Fruit fly (Drosophila melanogaster) whole organism, embryonic: ENCODE measurements around the gene CG42299.

Experiments used
- Aef1 ChIP-seq: fragments of 200-800 bp; sonication (Bioruptor generic); IDR thresholded peaks from 3 replicates; pipeline ENCODE4 v1.3.6; 2022; ENCODE audit warnings: missing biosample characterization, missing genetic modification characterization
- CG10462 ChIP-seq: fragments of 200-800 bp; sonication (Bioruptor generic); optimal IDR thresholded peaks from 2 replicates; lab custom pipeline; 2016; ENCODE audit warnings: missing biosample characterization, missing genetic modification characterization
- CG10543 ChIP-seq: fragments of 200-800 bp; sonication (Bioruptor generic); optimal IDR thresholded peaks from 3 replicates; lab custom pipeline; 2017; ENCODE audit warnings: missing biosample characterization, mild to moderate bottlenecking, missing genetic modification characterization, moderate library complexity
- CG10565 ChIP-seq: fragments of 200-800 bp; sonication (Bioruptor generic); optimal IDR thresholded peaks from 3 replicates; lab custom pipeline; 2016; ENCODE audit warnings: missing biosample characterization, mild to moderate bottlenecking, missing genetic modification characterization
- CG11695 ChIP-seq: fragments of 200-800 bp; sonication (Bioruptor generic); IDR thresholded peaks from 3 replicates; pipeline ENCODE4 v1.3.6; 2022; ENCODE audit warnings: missing biosample characterization, missing genetic modification characterization
- CG15601 ChIP-seq: fragments of 200-800 bp; sonication (Bioruptor generic); optimal IDR thresholded peaks from 3 replicates; lab custom pipeline; 2019; ENCODE audit warnings: missing biosample characterization, mild to moderate bottlenecking, missing genetic modification characterization, moderate library complexity
- CG16815 ChIP-seq: fragments of 200-800 bp; sonication (Bioruptor generic); optimal IDR thresholded peaks from 3 replicates; lab custom pipeline; 2017; ENCODE audit warnings: missing biosample characterization, mild to moderate bottlenecking, missing genetic modification characterization
- CG17385 ChIP-seq: fragments of 200-800 bp; sonication (Bioruptor generic); optimal IDR thresholded peaks from 3 replicates; lab custom pipeline; 2018; ENCODE audit warnings: missing biosample characterization, mild to moderate bottlenecking, missing genetic modification characterization
- CG17612 ChIP-seq: fragments of 200-800 bp; sonication (Bioruptor generic); IDR thresholded peaks from 2 replicates; pipeline ENCODE4 v1.3.6; 2022; ENCODE audit warnings: missing biosample characterization, missing genetic modification characterization
- CG17912 ChIP-seq: fragments of 200-800 bp; sonication (Bioruptor generic); optimal IDR thresholded peaks from 2 replicates; lab custom pipeline; 2018; ENCODE audit warnings: missing biosample characterization, mild to moderate bottlenecking, missing genetic modification characterization
- CG2129 ChIP-seq: fragments of 200-800 bp; sonication (Bioruptor generic); IDR thresholded peaks from 2 replicates; pipeline ENCODE4 v1.3.6; 2022; ENCODE audit warnings: missing biosample characterization, missing genetic modification characterization; ENCODE audit not compliant: partially characterized antibody
- CG31388 ChIP-seq: fragments of 200-800 bp; sonication (Bioruptor generic); optimal IDR thresholded peaks from 2 replicates; lab custom pipeline; 2016; ENCODE audit warnings: missing biosample characterization, missing genetic modification characterization
- CG4617 ChIP-seq: fragments of 200-800 bp; sonication (Bioruptor generic); optimal IDR thresholded peaks from 3 replicates; lab custom pipeline; 2016; ENCODE audit warnings: missing biosample characterization, missing genetic modification characterization, borderline replicate concordance
- CG4730 ChIP-seq: fragments of 200-800 bp; sonication (Bioruptor generic); IDR thresholded peaks from 2 replicates; pipeline ENCODE4 v1.3.6; 2022; ENCODE audit warnings: missing biosample characterization, missing genetic modification characterization
- CG5245 ChIP-seq: fragments of 200-800 bp; sonication (Bioruptor generic); optimal IDR thresholded peaks from 3 replicates; lab custom pipeline; 2016; ENCODE audit warnings: missing biosample characterization, missing genetic modification characterization
- CG8924 ChIP-seq: fragments of 200-800 bp; optimal IDR thresholded peaks from 3 replicates; lab custom pipeline; 2019; ENCODE audit warnings: missing biosample characterization, mild to moderate bottlenecking, missing genetic modification characterization, moderate library complexity
- CoRest ChIP-seq: fragments of 200-800 bp; sonication (Bioruptor generic); optimal IDR thresholded peaks from 3 replicates; lab custom pipeline; 2018; ENCODE audit warnings: missing biosample characterization, mild to moderate bottlenecking, missing genetic modification characterization, moderate library complexity
- Dfd ChIP-seq, 2 experiments: fragments of >200 bp; optimal IDR thresholded peaks; 2 replicates each; lab custom pipeline; 2017; ENCODE audit warnings: missing biosample characterization in 2 of 2, missing genetic modification characterization in 2 of 2
- E2f2 ChIP-seq: fragments of 200-800 bp; sonication (Bioruptor generic); IDR thresholded peaks from 2 replicates; pipeline ENCODE4 v1.3.6; 2022; ENCODE audit warnings: missing biosample characterization, missing genetic modification characterization
- Eip74EF ChIP-seq, 2 experiments: fragments of 200-800 bp in 1 of 2; fragments of >200 bp in 1 of 2; sonication (Bioruptor generic) in 1 of 2; optimal IDR thresholded peaks; 2 replicates each; lab custom pipeline; 2017 to 2019; ENCODE audit warnings: missing biosample characterization in 2 of 2, missing genetic modification characterization in 2 of 2, mild to moderate bottlenecking in 1 of 2, moderate library complexity in 1 of 2
- Fer2 ChIP-seq: fragments of 200-800 bp; sonication (Bioruptor generic); optimal IDR thresholded peaks from 2 replicates; lab custom pipeline; 2018; ENCODE audit warnings: missing biosample characterization, mild to moderate bottlenecking, missing genetic modification characterization, moderate library complexity
- Fer3 ChIP-seq: fragments of 200-800 bp; sonication (Bioruptor generic); optimal IDR thresholded peaks from 2 replicates; lab custom pipeline; 2018; ENCODE audit warnings: missing biosample characterization, mild to moderate bottlenecking, missing genetic modification characterization, moderate library complexity
- HLHmδ ChIP-seq: fragments of 200-800 bp; sonication (Bioruptor generic); optimal IDR thresholded peaks from 2 replicates; lab custom pipeline; 2018; ENCODE audit warnings: missing biosample characterization, mild to moderate bottlenecking, missing genetic modification characterization, moderate library complexity
- Hey ChIP-seq: fragments of 200-800 bp; sonication (Bioruptor generic); optimal IDR thresholded peaks from 3 replicates; lab custom pipeline; 2018; ENCODE audit warnings: missing biosample characterization, mild to moderate bottlenecking, missing genetic modification characterization
- HmgD ChIP-seq: fragments of 200-800 bp; sonication (Bioruptor generic); optimal IDR thresholded peaks from 3 replicates; lab custom pipeline; 2016; ENCODE audit warnings: missing biosample characterization, missing genetic modification characterization
- Med ChIP-seq: fragments of 200-800 bp; sonication (Bioruptor generic); peaks from one replicate; lab custom pipeline; 2016; ENCODE audit warnings: missing biosample characterization, missing genetic modification characterization, mild to moderate bottlenecking, inconsistent platforms, moderate library complexity
- Mes4 ChIP-seq: fragments of 200-800 bp; sonication (Bioruptor generic); optimal IDR thresholded peaks from 2 replicates; lab custom pipeline; 2016; ENCODE audit warnings: missing biosample characterization, missing genetic modification characterization
- Myb ChIP-seq: fragments of 200-800 bp; sonication (Bioruptor generic); optimal IDR thresholded peaks from 2 replicates; lab custom pipeline; 2016; ENCODE audit warnings: missing biosample characterization, missing genetic modification characterization
- NFAT ChIP-seq: fragments of 200-800 bp; sonication (Bioruptor generic); IDR thresholded peaks from 2 replicates; pipeline ENCODE4 v1.3.6; 2022; ENCODE audit warnings: missing biosample characterization, missing genetic modification characterization
- NfI ChIP-seq: fragments of 200-800 bp; sonication (Bioruptor generic); optimal IDR thresholded peaks from 3 replicates; lab custom pipeline; 2018; ENCODE audit warnings: missing biosample characterization, mild to moderate bottlenecking, missing genetic modification characterization, moderate library complexity
- ato ChIP-seq: fragments of 200-800 bp; sonication (Bioruptor generic); IDR thresholded peaks from 2 replicates; pipeline ENCODE4 v1.3.6; 2022; ENCODE audit warnings: missing biosample characterization, missing genetic modification characterization; ENCODE audit not compliant: partially characterized antibody
- cad ChIP-seq: fragments of >200 bp; optimal IDR thresholded peaks from 2 replicates; lab custom pipeline; 2017; ENCODE audit warnings: missing biosample characterization, missing genetic modification characterization
- emc ChIP-seq: fragments of 200-800 bp; sonication (Bioruptor generic); optimal IDR thresholded peaks from 2 replicates; lab custom pipeline; 2016; ENCODE audit warnings: missing biosample characterization, missing genetic modification characterization
- ems ChIP-seq: fragments of 200-800 bp; sonication (Bioruptor generic); optimal IDR thresholded peaks from 3 replicates; lab custom pipeline; 2016; ENCODE audit warnings: missing biosample characterization, missing genetic modification characterization
- eve ChIP-seq, 2 experiments: fragments of >200 bp; optimal IDR thresholded peaks; 2 replicates each; lab custom pipeline; 2017; ENCODE audit warnings: missing biosample characterization in 2 of 2, missing genetic modification characterization in 2 of 2
- ewg ChIP-seq: fragments of 200-800 bp; sonication (Bioruptor generic); optimal IDR thresholded peaks from 3 replicates; lab custom pipeline; 2017; ENCODE audit warnings: mild to moderate bottlenecking, missing biosample characterization, missing genetic modification reagents, missing genetic modification characterization
- her ChIP-seq: fragments of 200-800 bp; sonication (Bioruptor generic); optimal IDR thresholded peaks from 2 replicates; lab custom pipeline; 2016; ENCODE audit warnings: missing biosample characterization, missing genetic modification characterization
- nerfin-2 ChIP-seq: fragments of 200-800 bp; sonication (Bioruptor generic); IDR thresholded peaks from 2 replicates; pipeline ENCODE4 v1.3.6; 2022; ENCODE audit warnings: missing biosample characterization, missing genetic modification characterization; ENCODE audit not compliant: partially characterized antibody
- org-1 ChIP-seq: fragments of 200-800 bp; sonication (Bioruptor generic); optimal IDR thresholded peaks from 2 replicates; lab custom pipeline; 2017; ENCODE audit warnings: missing biosample characterization, missing genetic modification characterization
- p53 ChIP-seq: fragments of 200-800 bp; sonication (Bioruptor generic); optimal IDR thresholded peaks from 2 replicates; lab custom pipeline; 2016; ENCODE audit warnings: missing biosample characterization, missing genetic modification characterization
- ro ChIP-seq: fragments of 200-800 bp; sonication (Bioruptor generic); IDR thresholded peaks from 2 replicates; pipeline ENCODE4 v1.3.6; 2022; ENCODE audit warnings: missing biosample characterization, missing genetic modification characterization
- sens ChIP-seq: fragments of 200-800 bp; sonication (Bioruptor generic); peaks from one replicate; lab custom pipeline; 2016; ENCODE audit warnings: missing biosample characterization, missing genetic modification characterization
- sim ChIP-seq: fragments of 200-800 bp; sonication (Bioruptor generic); IDR thresholded peaks from 2 replicates; pipeline ENCODE4 v1.3.6; 2022; ENCODE audit warnings: missing biosample characterization, missing genetic modification characterization
- slou ChIP-seq: fragments of 200-800 bp; sonication (Bioruptor generic); optimal IDR thresholded peaks from 3 replicates; lab custom pipeline; 2016; ENCODE audit warnings: missing biosample characterization, missing genetic modification characterization
- sna ChIP-seq: fragments of 200-800 bp; sonication (Bioruptor generic); IDR thresholded peaks from 2 replicates; pipeline ENCODE4 v1.3.6; 2022; ENCODE audit warnings: missing biosample characterization, missing genetic modification characterization; ENCODE audit not compliant: partially characterized antibody
- vvl ChIP-seq: fragments of 200-800 bp; sonication (Bioruptor generic); IDR thresholded peaks from 2 replicates; pipeline ENCODE4 v1.3.6; 2022; ENCODE audit warnings: missing biosample characterization, missing genetic modification characterization
- z ChIP-seq: fragments of 200-800 bp; sonication (Bioruptor generic); IDR thresholded peaks from 3 replicates; pipeline ENCODE4 v1.3.6; 2022; ENCODE audit warnings: missing biosample characterization, missing genetic modification characterization
- zen ChIP-seq: fragments of 200-800 bp; sonication (Bioruptor generic); optimal IDR thresholded peaks from 3 replicates; lab custom pipeline; 2018; ENCODE audit warnings: missing biosample characterization, mild to moderate bottlenecking, missing genetic modification characterization, moderate library complexity
- zfh1 ChIP-seq: fragments of 200-800 bp; sonication (Bioruptor generic); IDR thresholded peaks from 3 replicates; pipeline ENCODE4 v1.3.6; 2022; ENCODE audit warnings: missing biosample characterization, missing genetic modification characterization

CG42299 gene

dm6 chrX:15618953-15619630 lies 43.6 kb upstream of the CG42299 start (continued):
- TF ChIP-seq nerfin-2 (GFP tag; lab: Robert Waterston, UW) (no peak), CG10565 (GFP tag; lab: Kevin White, UChicago) (no peak), Myb (GFP tag; lab: Kevin White, UChicago) (peak; percentile 37), Mes4 (GFP tag; lab: Kevin White, UChicago) (peak; percentile 53), CoRest (tag; lab: Kevin White, UChicago) (peak; percentile 85), ewg (GFP tag; lab: Kevin White, UChicago) (peak; percentile 77), CG4617 (GFP tag; lab: Kevin White, UChicago) (peak; percentile 53), z (GFP tag; lab: Robert Waterston, UW) (no peak), emc (GFP tag; lab: Kevin White, UChicago) (peak; percentile 45), Med (GFP tag; lab: Kevin White, UChicago) (peak; percentile 95), CG11695 (GFP tag; lab: Robert Waterston, UW) (peak; percentile 63; the same call in 1 of the 3 replicates), p53 (GFP tag; lab: Kevin White, UChicago) (peak; percentile 14), CG17612 (GFP tag; lab: Robert Waterston, UW) (no peak; the same call in 1 of the 2 replicates), Fer3 (peak; percentile 71), zen (tag; lab: Kevin White, UChicago) (peak; percentile 50), CG17385 (GFP tag; lab: Kevin White, UChicago) (peak; percentile 78), CG31388 (peak; percentile 62), CG16815 (GFP tag; lab: Kevin White, UChicago) (peak; percentile 58), CG2129 (GFP tag; lab: Robert Waterston, UW) (no peak), NfI (GFP tag; lab: Kevin White, UChicago) (peak; percentile 84), org-1 (GFP tag; lab: Kevin White, UChicago) (peak; percentile 68), Fer2 (tag; lab: Kevin White, UChicago) (peak; percentile 17), ro (GFP tag; lab: Robert Waterston, UW) (peak; percentile 50), Hey (peak; percentile 26), sim (GFP tag; lab: Robert Waterston, UW) (0 out of 2 replicates have a peak, but pooled peaks have one; percentile 37), Eip74EF (GFP tag; optimal IDR thresholded peaks at IDR 0.05; lab: Kevin White, UChicago) (peak in 1 of 2 experiments; percentile 61), ems (GFP tag; lab: Kevin White, UChicago) (peak; percentile 66), CG4730 (GFP tag; lab: Robert Waterston, UW) (peak; percentile 76), slou (peak; percentile 6), CG5245 (peak; percentile 90), CG15601 (tag; lab: Kevin White, UChicago) (peak; percentile 72), CG8924 (tag; lab: Kevin White, UChicago) (peak; percentile 79), vvl (peak; percentile 83), her (peak; percentile 59), sens (GFP tag; lab: Kevin White, UChicago) (peak; percentile 95), NFAT (peak; percentile 59; the same call in 1 of the 2 replicates), zfh1 (GFP tag; lab: Robert Waterston, UW) (peak; percentile 79), ato (GFP tag; lab: Robert Waterston, UW) (no peak), eve (GFP tag; optimal IDR thresholded peaks at IDR 0.05; lab: Kevin White, UChicago) (peak in 1 of 2 experiments; percentile 57), Aef1 (peak; percentile 78), CG10462 (GFP tag; lab: Kevin White, UChicago) (peak; percentile 32), HLHmδ (no peak), sna (GFP tag; lab: Robert Waterston, UW) (no peak), CG10543 (peak; percentile 57), cad (GFP tag; lab: Kevin White, UChicago) (no peak), HmgD (GFP tag; lab: Kevin White, UChicago) (peak; percentile 11), Dfd (GFP tag; optimal IDR thresholded peaks at IDR 0.05; lab: Kevin White, UChicago) (no peak), E2f2 (GFP tag; lab: Robert Waterston, UW) (peak; percentile 42; the same call in 1 of the 2 replicates), CG17912 (GFP tag; lab: Kevin White, UChicago) (peak; percentile 5)
